Worm (Caenorhabditis elegans): Measurements from ENCODE around the gene F15E6.3.

DNA sequence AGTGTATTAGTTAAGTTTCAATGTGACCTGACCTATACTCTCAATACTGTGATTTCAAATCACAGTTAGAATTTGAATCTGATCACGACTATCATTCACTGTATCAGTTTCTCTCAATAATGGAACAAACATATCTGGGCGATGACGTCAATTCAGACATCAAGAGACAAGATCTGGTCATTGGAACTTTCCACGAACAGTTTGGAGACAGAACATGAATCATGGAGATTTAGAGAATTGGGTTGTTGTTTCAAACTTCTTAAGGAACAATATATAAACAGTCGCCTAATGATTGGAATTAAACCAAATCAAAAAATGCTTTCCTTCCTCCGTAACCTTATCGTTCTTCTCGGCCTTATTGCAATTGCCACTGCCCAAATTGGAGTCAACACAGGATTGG is 3.5 kb upstream of the F15E6.3 start, which contains the start of gene F15E6.4:
- TF ChIP-seq hlh-6 (tag; optimal IDR thresholded peaks at IDR 0.05) (no peak), hlh-8 (tag; optimal IDR thresholded peaks at IDR 0.05) (no peak), syd-9 (tag; optimal IDR thresholded peaks at IDR 0.05) (no peak)
